Worm (Caenorhabditis elegans) whole organism, young adult: Measurements from ENCODE around the gene ZK185.2.

Experiments
- athp-1 ChIP-seq: sonication (generic microtip); optimal IDR thresholded peaks from 2 replicates; lab custom pipeline; 2017; ENCODE audit warnings: mild to moderate bottlenecking, missing genetic modification characterization, missing compliant biosample characterization
- dox-1 ChIP-seq: fragments of 200-800 bp; sonication (Bioruptor generic); IDR thresholded peaks from 2 replicates; pipeline ENCODE4 v1.3.6; 2022; ENCODE audit warnings: missing genetic modification reagents, missing genetic modification characterization, missing compliant biosample characterization
- ets-4 ChIP-seq: fragments of 200-800 bp; sonication (Bioruptor generic); optimal IDR thresholded peaks from 2 replicates; lab custom pipeline; 2018; ENCODE audit warnings: mild to moderate bottlenecking, missing genetic modification characterization, missing compliant biosample characterization
- gei-17 ChIP-seq: fragments of 200-800 bp; sonication (Bioruptor generic); optimal IDR thresholded peaks from 2 replicates; lab custom pipeline; 2018; ENCODE audit warnings: mild to moderate bottlenecking, missing genetic modification characterization, missing compliant biosample characterization
- hrde-1 ChIP-seq: sonication (generic microtip); optimal IDR thresholded peaks from 2 replicates; lab custom pipeline; 2016; ENCODE audit warnings: missing genetic modification characterization, mild to moderate bottlenecking, missing compliant biosample characterization, moderate library complexity, missing genotype, missing genetic modification reagents, borderline replicate concordance
- hsf-1 ChIP-seq: fragments of 200-800 bp; sonication (Bioruptor generic); IDR thresholded peaks from 2 replicates; pipeline ENCODE4 v1.3.6; 2022; ENCODE audit warnings: missing genetic modification reagents, missing genetic modification characterization, missing compliant biosample characterization
- nhr-179 ChIP-seq: sonication (generic microtip); optimal IDR thresholded peaks from 2 replicates; lab custom pipeline; 2016; ENCODE audit warnings: mild to moderate bottlenecking, missing genetic modification characterization, missing compliant biosample characterization
- tbx-9 ChIP-seq: sonication (generic microtip); optimal IDR thresholded peaks from 2 replicates; lab custom pipeline; 2016; ENCODE audit warnings: borderline replicate concordance, missing genetic modification characterization, inconsistent platforms, missing compliant biosample characterization
- ztf-26 ChIP-seq: sonication (generic microtip); optimal IDR thresholded peaks from 2 replicates; lab custom pipeline; 2017; ENCODE audit warnings: missing genetic modification characterization, missing compliant biosample characterization

The ZK185.2 gene

ce11 chrIV:4588408-4588807, 52.1 kb downstream of the ZK185.2 start:
- TF ChIP-seq dox-1 (GFP tag; lab: Robert Waterston, UW) (no peak), tbx-9 (tag; lab: Kevin White, UChicago) (no peak), gei-17 (GFP tag; lab: Kevin White, UChicago) (no peak), nhr-179 (no peak), hsf-1 (GFP tag; lab: Robert Waterston, UW) (no peak), athp-1 (tag; lab: Kevin White, UChicago) (no peak), ets-4 (no peak), hrde-1 (tag; lab: Kevin White, UChicago) (no peak), ztf-26 (tag; lab: Kevin White, UChicago) (no peak)
